Worm (Caenorhabditis elegans) whole organism, young adult: ENCODE measurements around the gene col-116.

ENCODE experiments used
- ceh-91 ChIP-seq: fragments of 200-800 bp; sonication (Bioruptor generic); IDR thresholded peaks from 2 replicates; pipeline ENCODE4 v1.3.6; 2022; ENCODE audit warnings: missing genetic modification reagents, missing genetic modification characterization, missing compliant biosample characterization
- dpff-1 ChIP-seq: sonication (generic microtip); optimal IDR thresholded peaks from 2 replicates; lab custom pipeline; 2017; ENCODE audit warnings: mild to moderate bottlenecking, missing genetic modification characterization, missing compliant biosample characterization
- hlh-26 ChIP-seq: fragments of 200-800 bp; sonication (Bioruptor generic); conservative IDR thresholded peaks from 2 replicates; pipeline ENCODE4 v1.3.6; 2022; ENCODE audit warnings: missing genetic modification reagents, missing genetic modification characterization, missing compliant biosample characterization
- hmg-1.2 ChIP-seq: fragments of 200-800 bp; sonication (Bioruptor generic); IDR thresholded peaks from 2 replicates; pipeline ENCODE4 v1.3.6; 2022; ENCODE audit warnings: missing genetic modification reagents, missing genetic modification characterization, missing compliant biosample characterization
- lin-40 ChIP-seq: sonication (generic microtip); optimal IDR thresholded peaks from 2 replicates; lab custom pipeline; 2016; ENCODE audit warnings: missing genetic modification characterization, mild to moderate bottlenecking, missing compliant biosample characterization, missing genotype, missing genetic modification reagents
- nfya-1 ChIP-seq: sonication (generic microtip); optimal IDR thresholded peaks from 2 replicates; lab custom pipeline; 2017; ENCODE audit warnings: antibody characterized with exemption, missing compliant biosample characterization, missing genetic modification characterization, borderline replicate concordance; ENCODE audit not compliant: insufficient read depth
- rcor-1 ChIP-seq: fragments of 200-800 bp; sonication (Bioruptor generic); IDR thresholded peaks from 2 replicates; pipeline ENCODE4 v1.3.6; 2022; ENCODE audit warnings: missing genetic modification reagents, missing genetic modification characterization, missing compliant biosample characterization
- tlf-1 ChIP-seq: fragments of 200-800 bp; sonication (Bioruptor generic); optimal IDR thresholded peaks from 2 replicates; lab custom pipeline; 2018; ENCODE audit warnings: mild to moderate bottlenecking, missing genetic modification characterization, missing compliant biosample characterization
- zfh-2 ChIP-seq: fragments of 200-800 bp; sonication (Bioruptor generic); conservative IDR thresholded peaks from 2 replicates; pipeline ENCODE4 v1.3.6; 2022; ENCODE audit warnings: missing genetic modification reagents, missing genetic modification characterization, missing compliant biosample characterization
- ztf-22 ChIP-seq: fragments of 200-800 bp; sonication (Bioruptor generic); optimal IDR thresholded peaks from 2 replicates; lab custom pipeline; 2018; ENCODE audit warnings: mild to moderate bottlenecking, missing genetic modification characterization, moderate library complexity, missing compliant biosample characterization

DNA sequence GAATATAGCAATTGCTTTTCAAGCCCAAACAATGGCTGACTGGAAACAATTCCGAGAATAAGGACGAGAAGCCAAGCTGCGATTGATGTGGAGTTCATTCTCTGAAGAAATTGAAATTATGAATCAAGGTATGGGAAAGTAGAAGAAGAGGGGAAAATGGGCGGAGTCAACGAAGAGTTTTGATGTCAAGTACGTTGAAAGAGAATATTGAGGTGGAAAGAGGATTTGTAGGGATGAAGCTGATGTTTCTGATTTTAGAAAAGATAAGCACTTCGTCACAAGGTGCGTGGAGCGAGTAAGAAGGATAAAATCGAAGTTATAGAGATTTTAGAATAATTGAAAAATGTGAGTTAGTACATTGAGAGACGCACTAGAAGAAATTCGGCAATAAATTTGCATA, 27.0 kb downstream of the col-116 start, which contains the start of gene D2096.9:
- TF ChIP-seq hmg-1.2 (no peak), hlh-26 (GFP tag; lab: Robert Waterston, UW) (no peak), ceh-91 (GFP tag; lab: Robert Waterston, UW) (no peak), lin-40 (tag; lab: Kevin White, UChicago) (no peak), rcor-1 (GFP tag; lab: Robert Waterston, UW) (no peak), ztf-22 (GFP tag; lab: Kevin White, UChicago) (no peak), dpff-1 (no peak), tlf-1 (no peak), nfya-1 (tag; lab: Kevin White, UChicago) (no peak), zfh-2 (GFP tag; lab: Robert Waterston, UW) (no peak)
